Fruit fly (Drosophila melanogaster): ENCODE data around the gene CG6441.

Gene CG6441

DNA sequence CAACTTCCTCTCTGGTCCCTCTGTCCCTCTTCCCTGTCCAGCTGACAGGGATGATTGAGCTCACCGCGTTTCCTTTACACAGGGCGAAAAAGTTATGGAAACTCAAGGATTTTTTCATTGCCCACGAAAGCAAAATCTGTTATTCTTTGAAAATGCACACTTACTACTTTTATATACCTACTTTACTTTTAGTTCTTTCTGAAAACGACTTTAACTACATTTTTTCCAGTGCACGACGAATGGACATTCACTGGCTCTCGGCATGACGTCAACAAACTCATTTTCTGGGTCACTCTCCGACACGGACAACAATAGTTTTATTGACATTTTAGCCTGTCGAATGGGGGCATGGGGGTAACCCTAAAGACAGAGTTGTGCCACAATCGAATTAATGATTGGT is 38.4 kb downstream of the CG6441 start (continued):
- TF ChIP-seq fd85E (GFP tag; optimal IDR thresholded peaks at IDR 0.05) (no peak), cyc (GFP tag; optimal IDR thresholded peaks at IDR 0.05) (peak; percentile 46), CG34406 (GFP tag; optimal IDR thresholded peaks at IDR 0.05) (peak; percentile 62), CG8632 (GFP tag; optimal IDR thresholded peaks at IDR 0.05) (peak; percentile 40), ss (GFP tag; optimal IDR thresholded peaks at IDR 0.05) (peak in 1 of 2 experiments; percentile 30), CG16779 (tag; optimal IDR thresholded peaks at IDR 0.05) (no peak), CG6276 (GFP tag; optimal IDR thresholded peaks at IDR 0.05) (peak; percentile 55), achi (GFP tag; optimal IDR thresholded peaks at IDR 0.05) (peak; percentile 69)

DNA sequence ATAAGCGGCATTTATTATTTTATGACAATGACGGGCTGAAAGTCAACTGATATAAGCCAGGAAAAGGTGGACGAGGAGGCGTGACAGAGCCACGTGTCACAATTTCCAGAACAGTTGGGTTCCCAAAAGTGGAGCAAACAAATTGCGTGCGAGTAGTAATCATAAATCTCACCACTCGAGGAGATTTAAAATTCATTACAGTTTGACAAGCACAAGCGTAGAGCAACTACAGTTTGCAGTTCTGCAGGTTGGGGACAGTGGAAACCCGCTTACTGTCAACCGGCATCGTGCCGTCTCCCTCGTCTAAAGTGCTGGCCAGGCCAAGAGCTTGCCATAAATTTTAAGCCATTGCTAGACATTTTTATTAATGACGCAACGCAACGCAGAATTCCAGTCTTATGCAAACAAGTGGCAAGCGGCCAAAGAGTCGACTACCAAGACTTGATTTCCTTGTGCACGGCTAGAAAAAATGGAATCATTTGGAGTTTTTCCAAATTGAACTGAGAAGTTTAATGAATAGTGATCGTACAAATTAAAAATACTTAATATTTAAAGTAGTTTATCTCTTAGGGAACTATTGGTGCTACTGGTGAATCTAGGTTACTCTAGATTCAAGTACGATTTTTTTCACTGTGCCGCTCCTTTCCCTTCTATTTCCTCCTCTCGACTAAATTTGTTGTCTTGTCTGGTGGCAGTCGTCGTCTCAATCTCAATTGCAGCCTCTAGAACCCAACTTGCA is 39.0 kb downstream of the CG6441 start:
- TF ChIP-seq Hr4 (GFP tag; optimal IDR thresholded peaks at IDR 0.05) (peak; percentile 55), CG7368 (GFP tag; optimal IDR thresholded peaks at IDR 0.05) (peak; percentile 28), CG10669 (GFP tag; optimal IDR thresholded peaks at IDR 0.05) (peak; percentile 41), Eip93F (GFP tag; optimal IDR thresholded peaks at IDR 0.05) (no peak), CG16779 (tag; optimal IDR thresholded peaks at IDR 0.05) (peak; percentile 16), CG6276 (GFP tag; optimal IDR thresholded peaks at IDR 0.05) (peak; percentile 81), Eip75B (GFP tag; optimal IDR thresholded peaks at IDR 0.05) (peak; percentile 9), achi (GFP tag; optimal IDR thresholded peaks at IDR 0.05) (peak; percentile 55), CG1621 (tag; optimal IDR thresholded peaks at IDR 0.05) (no peak), CG3032 (tag; optimal IDR thresholded peaks at IDR 0.05) (peak; percentile 38), fd59A (GFP tag; optimal IDR thresholded peaks at IDR 0.05) (no peak), pdm3 (GFP tag; optimal IDR thresholded peaks at IDR 0.05) (peak; percentile 29), CG6792 (GFP tag; optimal IDR thresholded peaks at IDR 0.05) (peak; percentile 18), CG31627 (GFP tag; optimal IDR thresholded peaks at IDR 0.05) (no peak), Blimp-1 (GFP tag; optimal IDR thresholded peaks at IDR 0.05) (no peak), CG8319 (GFP tag; optimal IDR thresholded peaks at IDR 0.05) (peak; percentile 19), Met (GFP tag; optimal IDR thresholded peaks at IDR 0.05) (no peak), dac (GFP tag; optimal IDR thresholded peaks at IDR 0.05) (peak; percentile 47), eg (GFP tag; IDR thresholded peaks at IDR 0.05) (peak; percentile 86), CG32006 (GFP tag; optimal IDR thresholded peaks at IDR 0.05) (peak; percentile 79), CG11762 (GFP tag; optimal IDR thresholded peaks at IDR 0.05; ENCODE audit: insufficient read depth) (peak; percentile 44), CG15336 (GFP tag; IDR thresholded peaks at IDR 0.05) (peak; percentile 81), CG11294 (GFP tag; IDR thresholded peaks at IDR 0.05) (peak; percentile 70), CG6808 (GFP tag; optimal IDR thresholded peaks at IDR 0.05) (peak; percentile 25), Gug (GFP tag; IDR thresholded peaks at IDR 0.05) (peak; percentile 71), CG6854 (GFP tag; optimal IDR thresholded peaks at IDR 0.05) (no peak), salr (GFP tag; optimal IDR thresholded peaks at IDR 0.05) (peak in 1 of 2 experiments; percentile 40), CG10631 (GFP tag; optimal IDR thresholded peaks at IDR 0.05) (peak; percentile 29), spab (GFP tag; optimal IDR thresholded peaks at IDR 0.05) (peak; percentile 46), Sox14 (GFP tag; optimal IDR thresholded peaks at IDR 0.05) (peak; percentile 16), net (GFP tag; optimal IDR thresholded peaks at IDR 0.05) (peak; percentile 46), Lpt (GFP tag; optimal IDR thresholded peaks at IDR 0.05) (peak; percentile 49), CG9139 (GFP tag; optimal IDR thresholded peaks at IDR 0.05) (no peak), CG6163 (GFP tag; IDR thresholded peaks at IDR 0.05) (peak; percentile 75), OdsH (GFP tag; optimal IDR thresholded peaks at IDR 0.05) (peak; percentile 41), CG8632 (GFP tag; optimal IDR thresholded peaks at IDR 0.05) (no peak), Hr39 (GFP tag; optimal IDR thresholded peaks at IDR 0.05) (no peak), CG4318 (GFP tag; optimal IDR thresholded peaks at IDR 0.05) (peak; percentile 40), Sox15 (GFP tag; optimal IDR thresholded peaks at IDR 0.05) (no peak), acj6 (GFP tag; optimal IDR thresholded peaks at IDR 0.05) (peak; percentile 13), Eip78C (GFP tag) (peak; percentile 63), fkh (GFP tag; optimal IDR thresholded peaks at IDR 0.05) (peak; percentile 18), Sox102F (GFP tag; optimal IDR thresholded peaks at IDR 0.05) (no peak), Ets96B (tag; optimal IDR thresholded peaks at IDR 0.05) (peak; percentile 4)
